Worm (Caenorhabditis elegans): ENCODE results near the gene W08G11.1.

The W08G11.1 gene

ce11 chrV:16342258-16342618 is 4.6 kb upstream of the W08G11.1 start, which contains the start of gene nhr-193 (continued):
- TF ChIP-seq lin-35 (GFP tag; optimal IDR thresholded peaks at IDR 0.05) (peak in 1 of 2 experiments; percentile 37), skn-1 (tag; optimal IDR thresholded peaks at IDR 0.05) (no peak), snpc-4 (tag; optimal IDR thresholded peaks at IDR 0.05) (no peak), tlp-1 (tag; optimal IDR thresholded peaks at IDR 0.05) (no peak)

- TF ChIP-seq nhr-84 (tag; optimal IDR thresholded peaks at IDR 0.05) (no peak), hlh-4 (tag; optimal IDR thresholded peaks at IDR 0.05) (peak; percentile 69)
Observed at ce11 chrV:16350061-16350460, 3.2 kb downstream of the W08G11.1 start.

- TF ChIP-seq snpc-4 (tag; optimal IDR thresholded peaks at IDR 0.05) (peak; percentile 28), nhr-71 (tag; optimal IDR thresholded peaks at IDR 0.05) (peak; percentile 69), nhr-84 (tag; optimal IDR thresholded peaks at IDR 0.05) (no peak), swsn-7 (tag; optimal IDR thresholded peaks at IDR 0.05) (peak; percentile 60), fkh-10 (GFP tag; optimal IDR thresholded peaks at IDR 0.05) (peak; percentile 6), C16A3.4 (tag; optimal IDR thresholded peaks at IDR 0.05) (no peak), ceh-82 (tag; optimal IDR thresholded peaks at IDR 0.05) (peak in 2 of 3 experiments; percentile 7 to 72), nhr-20 (tag; optimal IDR thresholded peaks at IDR 0.05) (peak; percentile 57), lsy-2 (tag; optimal IDR thresholded peaks at IDR 0.05) (peak in 1 of 2 experiments; percentile 55), nhr-28 (tag; optimal IDR thresholded peaks at IDR 0.05) (no peak), unc-62 (GFP tag; optimal IDR thresholded peaks at IDR 0.05) (no peak), skn-1 (tag; optimal IDR thresholded peaks at IDR 0.05) (no peak), nhr-237 (tag; optimal IDR thresholded peaks at IDR 0.05) (no peak), xbp-1 (tag; optimal IDR thresholded peaks at IDR 0.05) (peak; percentile 11), lin-13 (GFP tag; optimal IDR thresholded peaks at IDR 0.05) (no peak), hpl-2 (GFP tag; optimal IDR thresholded peaks at IDR 0.05) (no peak), nhr-19 (GFP tag; conservative IDR thresholded peaks at IDR 0.05) (peak; percentile 64), C04F5.9 (tag; optimal IDR thresholded peaks at IDR 0.05) (no peak), mab-9 (GFP tag; IDR thresholded peaks at IDR 0.05) (no peak), unc-86 (tag; optimal IDR thresholded peaks at IDR 0.05) (peak; percentile 39), rnt-1 (tag; optimal IDR thresholded peaks at IDR 0.05) (peak; percentile 87), aha-1 (tag; optimal IDR thresholded peaks at IDR 0.05) (no peak), nhr-85 (tag) (peak; percentile 40), hlh-17 (GFP tag; optimal IDR thresholded peaks at IDR 0.05; ENCODE audit: borderline replicate concordance) (no peak), dpl-1 (GFP tag; optimal IDR thresholded peaks at IDR 0.05) (peak in 2 of 3 experiments; percentile 28 to 40), tbx-2 (tag; optimal IDR thresholded peaks at IDR 0.05) (peak; percentile 40), mdl-1 (tag; optimal IDR thresholded peaks at IDR 0.05) (peak in 1 of 2 experiments; percentile 39), Y116A8C.19 (tag; optimal IDR thresholded peaks at IDR 0.05; ENCODE audit: borderline replicate concordance) (no peak), mef-2 (tag; optimal IDR thresholded peaks at IDR 0.05) (no peak), tlp-1 (tag; optimal IDR thresholded peaks at IDR 0.05) (no peak), zip-4 (GFP tag; optimal IDR thresholded peaks at IDR 0.05) (no peak), sup-37 (GFP tag; optimal IDR thresholded peaks at IDR 0.05) (no peak), efl-1 (optimal IDR thresholded peaks at IDR 0.05) (peak; percentile 42 to 43), efl-1 (GFP tag; optimal IDR thresholded peaks at IDR 0.05 in 1 of 2) (peak; percentile 30 to 89), ces-1 (GFP tag; optimal IDR thresholded peaks at IDR 0.05) (no peak), fos-1 (tag; optimal IDR thresholded peaks at IDR 0.05) (no peak), hlh-4 (tag; optimal IDR thresholded peaks at IDR 0.05) (no peak), isw-1 (GFP tag; IDR thresholded peaks at IDR 0.05) (peak; percentile 17; the same call in 1 of the 2 replicates), nhr-47 (tag; optimal IDR thresholded peaks at IDR 0.05) (peak; percentile 67), alr-1 (tag; optimal IDR thresholded peaks at IDR 0.05; ENCODE audit: borderline replicate concordance) (no peak), mep-1 (tag; optimal IDR thresholded peaks at IDR 0.05) (peak; percentile 23), pqm-1 (tag; optimal IDR thresholded peaks at IDR 0.05) (no peak), blmp-1 (tag; optimal IDR thresholded peaks at IDR 0.05) (no peak), lin-35 (GFP tag; optimal IDR thresholded peaks at IDR 0.05) (peak; percentile 46 to 51), lin-14 (GFP tag; optimal IDR thresholded peaks at IDR 0.05) (peak; percentile 89), ztf-11 (tag; optimal IDR thresholded peaks at IDR 0.05) (no peak), nhr-90 (tag; optimal IDR thresholded peaks at IDR 0.05; ENCODE audit: poor library complexity) (no peak), zag-1 (tag; optimal IDR thresholded peaks at IDR 0.05) (no peak)
Observed at ce11 chrV:16350775-16351378, 4.0 kb downstream of the W08G11.1 start.
